Fruit fly (Drosophila melanogaster): ENCODE data around the gene CG3008.

The CG3008 gene

DNA sequence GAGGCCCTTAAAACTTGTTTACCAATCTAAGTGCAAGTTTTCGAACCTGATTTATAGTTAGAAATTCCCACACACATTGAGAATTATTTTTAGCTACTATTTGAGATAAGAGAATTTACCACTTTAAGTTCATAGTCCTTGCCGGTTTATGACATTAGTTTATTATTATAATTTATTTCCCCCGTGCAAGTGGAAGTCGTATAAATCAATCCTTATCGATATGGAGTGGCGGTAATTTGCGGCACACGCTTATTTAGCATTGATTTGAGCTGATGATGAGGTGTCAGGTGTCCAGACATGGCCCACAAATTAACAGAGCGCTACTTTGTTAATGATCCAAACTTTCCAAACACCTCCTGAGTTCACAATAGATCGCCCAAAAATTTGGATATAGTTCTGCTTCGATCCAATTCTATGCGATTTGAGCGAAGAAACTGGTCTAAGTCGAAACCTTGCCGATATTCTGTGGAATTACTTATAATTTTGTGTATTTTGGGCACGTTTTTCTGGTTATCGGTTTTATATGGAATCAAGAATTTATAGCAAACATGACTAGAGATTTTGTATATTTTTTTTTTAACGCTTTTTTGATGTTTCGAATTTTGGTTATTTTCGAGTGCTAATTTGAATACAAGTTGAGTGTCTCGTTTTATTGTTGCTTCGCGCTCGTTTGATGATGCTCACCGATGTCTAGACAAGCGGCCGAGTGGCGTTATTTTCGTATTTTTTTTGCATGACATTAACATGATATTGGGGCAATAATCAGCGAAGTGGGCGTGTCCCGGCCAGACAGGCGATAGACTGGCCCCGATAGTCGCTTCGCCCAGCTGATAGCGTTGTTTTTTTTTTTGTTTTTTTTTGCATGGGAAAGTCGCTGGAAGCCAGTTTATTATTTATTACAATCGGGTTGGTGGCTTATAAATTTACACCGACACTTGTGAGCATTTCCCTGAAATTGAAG is 16.8 kb downstream of the CG3008 start:
- no peak for TF ChIP-seq CG1620 (GFP tag; optimal IDR thresholded peaks at IDR 0.05)
- TF ChIP-seq pad (GFP tag; optimal IDR thresholded peaks at IDR 0.05), result no peak
- TF ChIP-seq CG14711 (tag; optimal IDR thresholded peaks at IDR 0.05), result no peak
- TF ChIP-seq kay (GFP tag; ENCODE audit: borderline replicate concordance), result no peak
- TF ChIP-seq cnc (optimal IDR thresholded peaks at IDR 0.05), result no peak
- TF ChIP-seq Hr96 (GFP tag; optimal IDR thresholded peaks at IDR 0.05), result no peak
- TF ChIP-seq CG33017 (tag; optimal IDR thresholded peaks at IDR 0.05), result no peak
- TF ChIP-seq CG12768 (GFP tag; optimal IDR thresholded peaks at IDR 0.05), result no peak
- TF ChIP-seq bab1 (GFP tag; optimal IDR thresholded peaks at IDR 0.05), result no peak
- TF ChIP-seq tj (GFP tag; optimal IDR thresholded peaks at IDR 0.05), result no peak
- no peak for TF ChIP-seq Mnt (GFP tag; optimal IDR thresholded peaks at IDR 0.05)

DNA sequence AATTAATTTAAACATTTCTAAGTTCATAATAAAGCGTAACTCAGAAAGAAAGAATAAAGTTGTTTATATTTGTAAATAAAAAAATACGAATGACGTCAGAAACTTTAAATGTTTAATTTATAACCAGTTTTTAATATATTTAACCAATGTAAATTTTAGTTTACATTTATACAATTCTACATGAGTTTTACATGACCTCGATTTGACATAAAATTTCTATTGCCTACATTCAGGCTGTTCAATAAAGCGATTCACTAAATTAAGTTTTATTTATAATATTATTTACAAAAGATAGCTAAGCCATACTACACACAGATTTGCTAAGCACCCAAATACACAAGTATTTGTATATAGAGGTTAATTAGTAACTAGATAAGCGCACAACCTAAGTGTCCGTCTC is 20.7 kb downstream of the CG3008 start:
- no peak for TF ChIP-seq CG7045 (GFP tag; optimal IDR thresholded peaks at IDR 0.05)
- TF ChIP-seq ovo (GFP tag; optimal IDR thresholded peaks at IDR 0.05), result no peak
- TF ChIP-seq CG1620 (GFP tag; optimal IDR thresholded peaks at IDR 0.05), result no peak
- no peak for TF ChIP-seq Hr96 (GFP tag; optimal IDR thresholded peaks at IDR 0.05)
- no peak for TF ChIP-seq CG12768 (GFP tag; optimal IDR thresholded peaks at IDR 0.05)
- TF ChIP-seq CG14711 (tag; optimal IDR thresholded peaks at IDR 0.05), result no peak
- no peak for TF ChIP-seq CG7101 (tag; optimal IDR thresholded peaks at IDR 0.05)
- TF ChIP-seq CG5204 (GFP tag; optimal IDR thresholded peaks at IDR 0.05), result no peak
- no peak for TF ChIP-seq pad (GFP tag; optimal IDR thresholded peaks at IDR 0.05)
- TF ChIP-seq Mnt (GFP tag; optimal IDR thresholded peaks at IDR 0.05), result no peak
- no peak for TF ChIP-seq tj (GFP tag; optimal IDR thresholded peaks at IDR 0.05)
- TF ChIP-seq bab1 (GFP tag; optimal IDR thresholded peaks at IDR 0.05), result no peak
- TF ChIP-seq Clk (GFP tag; optimal IDR thresholded peaks at IDR 0.05), result no peak
- TF ChIP-seq cnc (optimal IDR thresholded peaks at IDR 0.05), result no peak
- TF ChIP-seq kay (GFP tag; ENCODE audit: borderline replicate concordance), result no peak
- TF ChIP-seq CG33017 (tag; optimal IDR thresholded peaks at IDR 0.05), result no peak

DNA sequence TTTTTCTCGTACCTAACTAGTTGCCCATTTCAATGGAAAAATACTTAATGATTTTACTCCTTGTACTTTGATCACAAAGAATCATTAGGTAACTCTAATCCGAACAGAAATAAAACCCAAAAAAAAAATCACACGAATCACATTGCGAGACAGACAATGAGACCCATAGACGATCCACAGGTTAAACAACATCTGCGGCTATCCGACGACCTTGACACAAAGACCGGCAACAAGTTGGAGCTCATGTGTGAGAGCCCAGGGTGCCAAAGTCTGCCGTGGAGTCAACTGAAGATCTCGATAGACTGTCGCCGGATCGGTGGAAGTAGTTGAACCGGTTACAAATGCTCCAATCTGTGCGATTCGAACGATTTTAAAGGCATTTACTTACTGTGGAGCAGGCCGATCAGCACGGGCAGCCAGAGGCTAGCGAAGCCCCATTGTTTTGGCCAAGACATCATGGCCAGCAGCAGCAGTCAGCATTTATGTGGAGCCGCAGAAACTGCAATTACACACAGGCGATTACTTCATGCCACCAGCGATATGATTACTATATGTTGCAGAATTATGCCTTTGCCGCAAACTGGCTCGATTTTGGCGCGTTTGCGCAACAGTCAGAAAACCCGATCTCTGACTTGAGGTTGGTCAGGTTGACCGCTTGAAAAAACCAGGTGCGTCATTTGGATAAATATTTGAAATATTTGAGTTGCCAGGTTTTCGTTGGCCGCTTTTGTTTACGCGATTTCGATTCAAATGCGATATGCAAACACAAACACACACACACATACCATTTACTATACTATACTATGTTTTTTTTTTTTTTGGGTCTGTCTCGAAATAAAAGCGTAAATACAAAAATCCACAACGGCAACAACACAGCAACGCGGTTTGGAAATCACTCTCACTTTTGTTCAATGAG is 22.5 kb downstream of the CG3008 start:
- TF ChIP-seq cic (GFP tag; optimal IDR thresholded peaks at IDR 0.05) (no peak), CG5204 (GFP tag; optimal IDR thresholded peaks at IDR 0.05) (no peak), CG14711 (tag; optimal IDR thresholded peaks at IDR 0.05) (no peak), CG7045 (GFP tag; optimal IDR thresholded peaks at IDR 0.05) (no peak), CG1620 (GFP tag; optimal IDR thresholded peaks at IDR 0.05) (no peak), CG33017 (tag; optimal IDR thresholded peaks at IDR 0.05) (no peak), CG12768 (GFP tag; optimal IDR thresholded peaks at IDR 0.05) (no peak), pad (GFP tag; optimal IDR thresholded peaks at IDR 0.05) (no peak), toe (GFP tag; optimal IDR thresholded peaks at IDR 0.05) (no peak), Crg-1 (GFP tag; optimal IDR thresholded peaks at IDR 0.05) (no peak), Mnt (GFP tag; optimal IDR thresholded peaks at IDR 0.05) (no peak), bab1 (GFP tag; optimal IDR thresholded peaks at IDR 0.05) (no peak), Clk (GFP tag; optimal IDR thresholded peaks at IDR 0.05) (no peak)

DNA sequence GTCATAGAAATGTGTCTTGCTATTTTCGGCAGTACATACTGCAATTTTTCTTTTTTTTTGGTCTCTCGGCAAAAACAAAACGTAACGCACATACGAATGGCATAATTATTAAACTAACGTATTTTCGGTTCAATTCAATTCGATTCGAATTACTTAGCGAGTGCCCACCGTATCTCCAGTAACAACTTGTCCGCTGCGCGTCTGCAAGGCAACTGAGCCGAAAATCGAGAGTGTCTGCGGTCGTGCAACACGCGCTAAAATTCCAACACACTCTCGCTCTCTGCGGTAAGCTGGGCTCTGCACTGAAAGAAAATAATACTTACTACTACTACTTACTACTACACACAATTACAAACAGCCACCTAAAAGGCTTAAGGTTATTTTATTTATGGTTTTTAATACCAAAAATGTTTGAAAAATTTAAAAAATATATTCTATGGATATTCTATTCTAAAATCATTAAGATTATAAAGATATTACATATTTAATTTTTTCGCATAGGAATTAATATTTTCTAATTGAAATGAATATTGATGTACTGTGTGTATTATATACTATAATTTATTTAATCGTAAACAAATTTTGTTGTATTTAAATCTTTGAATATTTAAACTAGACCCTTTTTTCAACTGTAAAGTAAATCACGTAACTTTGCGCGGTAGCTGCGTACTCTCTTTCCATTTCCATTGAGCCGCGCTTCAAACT is 23.6 kb downstream of the CG3008 start, which contains the start of gene snsl:
TSS of gene snsl (minus strand) at position 217 of the 705 bp plus-strand sequence.
- TF ChIP-seq CG12768 (GFP tag; optimal IDR thresholded peaks at IDR 0.05), result no peak
- TF ChIP-seq CG7101 (tag; optimal IDR thresholded peaks at IDR 0.05), result peak; percentile 7
- TF ChIP-seq bab1 (GFP tag; optimal IDR thresholded peaks at IDR 0.05), result peak; percentile 10
- TF ChIP-seq cnc (optimal IDR thresholded peaks at IDR 0.05), result no peak
- TF ChIP-seq CG33017 (tag; optimal IDR thresholded peaks at IDR 0.05), result no peak

DNA sequence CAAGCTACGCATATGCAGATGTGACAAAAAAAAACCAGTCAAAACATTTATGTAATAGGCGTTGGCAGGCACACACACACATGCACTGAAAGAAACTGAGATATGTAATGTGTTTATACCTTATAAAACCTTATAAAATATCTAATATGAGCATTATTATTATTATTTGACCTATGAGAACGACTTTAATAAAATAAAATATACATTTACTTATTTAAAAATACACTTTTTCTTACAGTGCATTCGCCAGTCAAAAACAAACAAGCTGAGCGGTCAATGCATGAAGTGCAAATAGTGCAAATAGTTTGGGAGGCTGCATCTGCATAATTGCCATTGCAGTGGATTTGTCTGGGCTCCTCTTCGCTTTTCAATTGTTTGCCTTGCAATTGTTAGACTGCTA is 24.9 kb downstream of the CG3008 start:
- TF ChIP-seq Crg-1 (GFP tag; optimal IDR thresholded peaks at IDR 0.05), result no peak
- no peak for TF ChIP-seq bab1 (GFP tag; optimal IDR thresholded peaks at IDR 0.05)
- no peak for TF ChIP-seq Hr96 (GFP tag; optimal IDR thresholded peaks at IDR 0.05)
- no peak for TF ChIP-seq CG1620 (GFP tag; optimal IDR thresholded peaks at IDR 0.05)
- no peak for TF ChIP-seq CG7045 (GFP tag; optimal IDR thresholded peaks at IDR 0.05)
- TF ChIP-seq tj (GFP tag; optimal IDR thresholded peaks at IDR 0.05), result peak; percentile 81
- no peak for TF ChIP-seq pad (GFP tag; optimal IDR thresholded peaks at IDR 0.05)
- no peak for TF ChIP-seq CG5204 (GFP tag; optimal IDR thresholded peaks at IDR 0.05)
- peak; percentile 28 for TF ChIP-seq CG7101 (tag; optimal IDR thresholded peaks at IDR 0.05)
- no peak for TF ChIP-seq CG33017 (tag; optimal IDR thresholded peaks at IDR 0.05)
- TF ChIP-seq Mnt (GFP tag; optimal IDR thresholded peaks at IDR 0.05), result no peak
- TF ChIP-seq cic (GFP tag; optimal IDR thresholded peaks at IDR 0.05), result no peak
- peak; percentile 0 for TF ChIP-seq CG11617 (GFP tag; optimal IDR thresholded peaks at IDR 0.05)
- no peak for TF ChIP-seq toe (GFP tag; optimal IDR thresholded peaks at IDR 0.05)
- no peak for TF ChIP-seq ovo (GFP tag; optimal IDR thresholded peaks at IDR 0.05)
- TF ChIP-seq Clk (GFP tag; optimal IDR thresholded peaks at IDR 0.05), result no peak
- TF ChIP-seq CG14711 (tag; optimal IDR thresholded peaks at IDR 0.05), result peak; percentile 49
- TF ChIP-seq cnc (optimal IDR thresholded peaks at IDR 0.05), result no peak
- TF ChIP-seq CG12768 (GFP tag; optimal IDR thresholded peaks at IDR 0.05), result peak; percentile 27
- TF ChIP-seq kay (GFP tag; ENCODE audit: borderline replicate concordance), result no peak

Data from whole organism, adult.